Worm (Caenorhabditis elegans) whole organism, L2 larva: ENCODE results near the gene trpa-1.

Experiments used
- R02D3.7 ChIP-seq: fragments of 150-350 bp; optimal IDR thresholded peaks from 2 replicates; lab custom pipeline; 2014; ENCODE audit warnings: missing biosample characterization, missing genetic modification characterization
- ZK546.5 ChIP-seq: sonication (generic microtip); optimal IDR thresholded peaks from 2 replicates; lab custom pipeline; 2017; ENCODE audit warnings: missing biosample characterization, missing genetic modification characterization
- ama-1 ChIP-seq: fragments of 150-350 bp; optimal IDR thresholded peaks from 2 replicates; lab custom pipeline; 2018; ENCODE audit warnings: inconsistent platforms
- gmeb-1 ChIP-seq: fragments of 150-350 bp; optimal IDR thresholded peaks from 2 replicates; lab custom pipeline; 2014; ENCODE audit warnings: missing biosample characterization, missing genetic modification characterization
- lin-13 ChIP-seq: fragments of 150-350 bp; optimal IDR thresholded peaks from 2 replicates; lab custom pipeline; 2014; ENCODE audit warnings: missing biosample characterization, missing genetic modification reagents, missing genetic modification characterization
- nhr-11 ChIP-seq: fragments of 150-350 bp; optimal IDR thresholded peaks from 2 replicates; lab custom pipeline; 2014; ENCODE audit warnings: missing biosample characterization, missing genetic modification characterization
- nhr-12 ChIP-seq: fragments of 150-350 bp; optimal IDR thresholded peaks from 2 replicates; lab custom pipeline; 2014; ENCODE audit warnings: missing biosample characterization, missing genetic modification characterization
- nhr-237 ChIP-seq: fragments of 150-350 bp; optimal IDR thresholded peaks from 2 replicates; lab custom pipeline; 2014; ENCODE audit warnings: missing biosample characterization, missing genetic modification characterization
- nhr-25 ChIP-seq: fragments of 150-350 bp; sonication (generic microtip); optimal IDR thresholded peaks from 3 replicates; lab custom pipeline; 2014; ENCODE audit warnings: missing biosample characterization, missing genetic modification characterization
- skn-1 ChIP-seq: sonication (generic microtip); optimal IDR thresholded peaks from 2 replicates; lab custom pipeline; 2017; ENCODE audit warnings: missing biosample characterization, missing genetic modification characterization
- snpc-4 ChIP-seq: fragments of 150-350 bp; optimal IDR thresholded peaks from 2 replicates; lab custom pipeline; 2014; ENCODE audit warnings: missing biosample characterization, missing genetic modification characterization
- unc-62 ChIP-seq: fragments of 150-350 bp; optimal IDR thresholded peaks from 2 replicates; lab custom pipeline; 2014; ENCODE audit warnings: missing biosample characterization, missing genetic modification reagents, missing genetic modification characterization
- zag-1 ChIP-seq: fragments of 150-350 bp; optimal IDR thresholded peaks from 2 replicates; lab custom pipeline; 2014; ENCODE audit warnings: missing biosample characterization, missing genetic modification characterization

ce11 chrIV:11892545-11892944 is 28.2 kb downstream of the trpa-1 start:
- TF ChIP-seq ama-1, result no peak
- TF ChIP-seq lin-13 (GFP tag; lab: Kevin White, UChicago), result no peak
- no peak for TF ChIP-seq snpc-4 (tag; lab: Kevin White, UChicago)
- TF ChIP-seq ZK546.5 (tag; lab: Kevin White, UChicago), result no peak
- no peak for TF ChIP-seq skn-1 (tag; lab: Kevin White, UChicago)
- no peak for TF ChIP-seq nhr-11
- TF ChIP-seq zag-1, result no peak
- no peak for TF ChIP-seq unc-62
- no peak for TF ChIP-seq nhr-12 (tag; lab: Kevin White, UChicago)
- no peak for TF ChIP-seq nhr-237 (tag; lab: Kevin White, UChicago)
- no peak for TF ChIP-seq R02D3.7 (tag; lab: Kevin White, UChicago)
- TF ChIP-seq nhr-25, result no peak
- no peak for TF ChIP-seq gmeb-1 (tag; lab: Kevin White, UChicago)
